Fruit fly (Drosophila melanogaster): Measurements from ENCODE around the gene CG42762.

DNA sequence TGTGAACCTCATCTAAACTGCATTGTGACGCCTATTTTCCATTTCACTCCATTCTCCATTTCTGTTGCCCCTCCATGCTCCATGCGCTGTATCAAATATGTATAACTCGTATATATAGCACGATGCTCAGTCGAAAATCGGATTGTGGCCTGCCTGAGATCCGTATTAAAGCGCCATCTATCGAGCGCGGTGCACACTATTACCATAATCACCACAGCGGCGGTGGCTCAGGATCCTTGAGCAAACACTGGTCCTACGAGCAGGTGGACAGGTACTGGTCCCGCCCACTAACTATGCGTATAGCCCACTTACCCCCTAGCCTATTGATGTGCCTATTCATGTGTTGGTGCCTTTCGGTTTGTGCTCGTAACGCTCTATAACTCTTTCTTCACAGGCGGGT is 41.2 kb upstream of the CG42762 start:
- TF ChIP-seq hb (GFP tag; IDR thresholded peaks at IDR 0.05; ENCODE audit: partially characterized antibody) (no peak), fd64A (GFP tag; optimal IDR thresholded peaks at IDR 0.05) (no peak), pnt (GFP tag; optimal IDR thresholded peaks at IDR 0.05) (no peak), Dbx (GFP tag; IDR thresholded peaks at IDR 0.05) (no peak), Sin3A (optimal IDR thresholded peaks at IDR 0.05) (no peak), CG8944 (GFP tag; optimal IDR thresholded peaks at IDR 0.05) (no peak), Sox100B (GFP tag; optimal IDR thresholded peaks at IDR 0.05) (no peak), p53 (GFP tag; optimal IDR thresholded peaks at IDR 0.05) (no peak), CG6254 (GFP tag; optimal IDR thresholded peaks at IDR 0.05) (no peak), CG10274 (GFP tag; optimal IDR thresholded peaks at IDR 0.05) (no peak), pan (optimal IDR thresholded peaks at IDR 0.05) (no peak), pan (GFP tag; optimal IDR thresholded peaks at IDR 0.05 in 1 of 2, IDR thresholded peaks at IDR 0.05 in 1 of 2) (no peak), usp (GFP tag; optimal IDR thresholded peaks at IDR 0.05) (no peak), insv (GFP tag; optimal IDR thresholded peaks at IDR 0.05) (no peak)
